Worm (Caenorhabditis elegans) whole organism, early embryonic: ENCODE measurements around the gene aagr-1.

Experiments
- F13C5.2 ChIP-seq: sonication (generic microtip); optimal IDR thresholded peaks from 2 replicates; lab custom pipeline; 2017; ENCODE audit warnings: mild to moderate bottlenecking, missing genetic modification characterization, inconsistent platforms, missing compliant biosample characterization
- ama-1 ChIP-seq: fragments of 150-350 bp; optimal IDR thresholded peaks from 2 replicates; lab custom pipeline; 2014
- ceh-13 ChIP-seq: fragments of 200-800 bp; sonication (Bioruptor generic); optimal IDR thresholded peaks from 2 replicates; lab custom pipeline; 2018; ENCODE audit warnings: mild to moderate bottlenecking, missing genetic modification characterization, missing compliant biosample characterization
- ceh-36 ChIP-seq: sonication (generic microtip); optimal IDR thresholded peaks from 2 replicates; lab custom pipeline; 2016; ENCODE audit warnings: missing genetic modification characterization, inconsistent platforms, missing compliant biosample characterization
- ets-7 ChIP-seq: sonication (generic microtip); optimal IDR thresholded peaks from 2 replicates; lab custom pipeline; 2016; ENCODE audit warnings: missing genotype, missing genetic modification characterization, missing compliant biosample characterization
- hmbx-1 ChIP-seq: sonication (generic microtip); optimal IDR thresholded peaks from 2 replicates; lab custom pipeline; 2016; ENCODE audit warnings: mild to moderate bottlenecking, missing genetic modification characterization, missing compliant biosample characterization
- hmg-4 ChIP-seq: fragments of 200-800 bp; sonication (Bioruptor generic); optimal IDR thresholded peaks from 2 replicates; lab custom pipeline; 2018; ENCODE audit warnings: mild to moderate bottlenecking, missing genetic modification characterization, missing compliant biosample characterization
- scrt-1 ChIP-seq: fragments of 200-800 bp; sonication (Bioruptor generic); IDR thresholded peaks from 2 replicates; pipeline ENCODE4 v1.3.6; 2022; ENCODE audit warnings: missing genetic modification characterization, missing compliant biosample characterization
- tra-4 ChIP-seq: sonication (generic microtip); optimal IDR thresholded peaks from 2 replicates; lab custom pipeline; 2017; ENCODE audit warnings: missing genetic modification characterization, missing compliant biosample characterization

DNA sequence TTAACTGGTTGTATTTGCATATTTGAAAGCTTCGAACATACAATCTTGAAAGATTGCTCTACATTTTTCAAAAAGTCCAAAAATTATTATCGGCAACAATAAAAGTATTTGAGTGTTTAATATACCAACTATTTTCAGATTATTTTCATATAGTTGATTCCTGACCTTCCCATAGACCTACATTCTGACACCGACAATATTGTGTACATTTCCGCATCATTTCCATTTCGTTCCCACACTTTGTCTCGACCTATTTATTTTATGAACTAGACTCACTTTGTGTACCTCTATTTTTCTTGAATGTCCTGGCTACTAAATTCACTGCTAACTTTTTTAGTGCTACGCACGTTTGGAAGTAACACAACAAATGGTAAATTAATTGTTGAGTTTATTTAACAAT, 23.9 kb upstream of the aagr-1 start, which contains the start of gene lgc-5:
- TF ChIP-seq tra-4 (tag; lab: Kevin White, UChicago) (no peak), ceh-36 (tag; lab: Kevin White, UChicago) (no peak), F13C5.2 (tag; lab: Kevin White, UChicago) (no peak), scrt-1 (GFP tag; lab: Robert Waterston, UW) (no peak), hmg-4 (GFP tag; lab: Kevin White, UChicago) (no peak), ama-1 (no peak), ets-7 (tag; lab: Kevin White, UChicago) (no peak), hmbx-1 (no peak), ceh-13 (GFP tag; lab: Kevin White, UChicago) (no peak)
